Worm (Caenorhabditis elegans) whole organism, L3 larva: Measurements from ENCODE around the gene cyh-1.

Experiments
- mml-1 ChIP-seq: fragments of 150-350 bp; sonication (generic microtip); optimal IDR thresholded peaks from 3 replicates; lab custom pipeline; 2014; ENCODE audit warnings: missing biosample characterization, missing genetic modification characterization
- nhr-25 ChIP-seq: sonication (generic microtip); optimal IDR thresholded peaks from 2 replicates; lab custom pipeline; 2017; ENCODE audit warnings: missing biosample characterization, missing genetic modification characterization
- pqm-1 ChIP-seq: fragments of 150-350 bp; optimal IDR thresholded peaks from 2 replicates; lab custom pipeline; 2017; ENCODE audit warnings: missing biosample characterization, missing genetic modification characterization, inconsistent platforms

DNA sequence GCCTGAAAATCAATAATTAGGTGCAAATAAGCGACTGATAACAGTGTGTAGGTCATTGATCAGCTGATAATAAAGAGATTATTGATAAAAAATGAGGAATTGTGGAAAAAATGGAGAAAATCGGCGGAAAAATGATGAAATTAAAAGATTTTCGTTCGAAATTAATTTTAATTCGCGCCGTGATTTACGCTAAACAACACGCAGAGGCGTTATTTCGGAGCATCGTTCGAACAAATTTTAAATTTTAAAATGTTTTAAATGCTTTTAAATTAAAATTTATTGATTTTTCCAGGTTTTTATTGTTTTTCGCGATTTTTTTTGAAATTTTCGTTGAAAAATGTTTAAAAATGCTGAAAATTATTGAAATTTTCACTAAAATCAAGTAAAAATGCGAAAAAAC, 5.4 kb upstream of the cyh-1 start, which contains the start of gene Y49F6B.9:
- TF ChIP-seq nhr-25 (tag; lab: Kevin White, UChicago) (no peak), pqm-1 (tag; lab: Kevin White, UChicago) (no peak), mml-1 (tag; lab: Kevin White, UChicago) (no peak)
